Fruit fly (Drosophila melanogaster) whole organism, adult: ENCODE data around the gene CG32829.

Experiments used
- CG7101 ChIP-seq: fragments of 200-800 bp; sonication (Bioruptor generic); optimal IDR thresholded peaks from 2 replicates; lab custom pipeline; 2018; ENCODE audit warnings: missing biosample characterization, mild to moderate bottlenecking, missing genetic modification characterization, moderate library complexity
- Hr96 ChIP-seq: fragments of 200-800 bp; sonication (Bioruptor generic); optimal IDR thresholded peaks from 2 replicates; lab custom pipeline; 2016; ENCODE audit warnings: missing biosample characterization, missing genetic modification characterization
- cnc ChIP-seq, 2 experiments: fragments of >200 bp; optimal IDR thresholded peaks; 2 replicates each; lab custom pipeline; 2017
- ovo ChIP-seq: fragments of 200-800 bp; sonication (Bioruptor generic); optimal IDR thresholded peaks from 2 replicates; lab custom pipeline; 2016; ENCODE audit warnings: missing biosample characterization, missing genetic modification characterization

DNA sequence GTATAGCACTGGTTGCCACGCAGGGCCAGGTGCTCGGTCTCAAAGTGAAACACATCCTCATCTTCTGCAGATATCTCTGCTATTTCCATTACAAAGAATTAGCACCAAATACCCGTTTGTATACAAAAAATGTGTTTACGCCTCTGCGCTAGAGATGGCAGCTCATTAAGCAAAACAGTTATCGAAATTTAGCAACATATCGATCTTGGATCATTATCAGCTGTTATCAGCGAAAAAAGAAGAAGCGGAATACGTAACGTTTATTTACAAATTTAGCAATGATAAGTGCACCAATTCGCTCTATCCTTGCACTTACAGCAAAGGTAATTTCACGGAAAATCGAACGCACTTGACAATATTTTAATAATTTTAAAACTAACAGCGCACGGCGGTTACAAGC is 43.9 kb upstream of the CG32829 start, which contains the start of the genes Atac1 and Hmgcl:
- TF ChIP-seq CG7101 (no peak), Hr96 (GFP tag; lab: Kevin White, UChicago) (no peak), cnc (optimal IDR thresholded peaks at IDR 0.05; lab: Kevin White, UChicago) (no peak), ovo (GFP tag; lab: Kevin White, UChicago) (no peak)
